Fruit fly (Drosophila melanogaster): Measurements from ENCODE around the gene Rca1.

Gene Rca1

dm6 chr2L:6819230-6820049 lies 32.7 kb upstream of the Rca1 start (continued):
- TF ChIP-seq Hmx (GFP tag; optimal IDR thresholded peaks at IDR 0.05) (no peak), CG10959 (GFP tag; IDR thresholded peaks at IDR 0.05) (no peak), H15 (GFP tag; IDR thresholded peaks at IDR 0.05) (no peak), CG7556 (GFP tag; optimal IDR thresholded peaks at IDR 0.05) (peak; percentile 28), CG12155 (GFP tag; optimal IDR thresholded peaks at IDR 0.05) (peak; percentile 19), Elba2 (GFP tag; optimal IDR thresholded peaks at IDR 0.05) (no peak), CG14050 (GFP tag; IDR thresholded peaks at IDR 0.05) (no peak), Mad (GFP tag; optimal IDR thresholded peaks at IDR 0.05) (no peak), MESR4 (GFP tag; optimal IDR thresholded peaks at IDR 0.05) (no peak), CG6175 (GFP tag; IDR thresholded peaks at IDR 0.05) (no peak), sc (optimal IDR thresholded peaks at IDR 0.05) (no peak), sc (GFP tag; optimal IDR thresholded peaks at IDR 0.05) (no peak), CG10565 (GFP tag; optimal IDR thresholded peaks at IDR 0.05) (no peak), NC2α (GFP tag; optimal IDR thresholded peaks at IDR 0.05) (no peak), MBD-R2 (GFP tag; IDR thresholded peaks at IDR 0.05) (no peak), Fer3 (tag; optimal IDR thresholded peaks at IDR 0.05) (no peak), ftz-f1 (GFP tag; optimal IDR thresholded peaks at IDR 0.05) (no peak), CG14441 (GFP tag; IDR thresholded peaks at IDR 0.05) (no peak), Rfx (GFP tag; IDR thresholded peaks at IDR 0.05) (no peak; the same call in 1 of the 2 replicates), CG17385 (GFP tag; optimal IDR thresholded peaks at IDR 0.05) (no peak), pita (GFP tag; optimal IDR thresholded peaks at IDR 0.05) (no peak), CG2875 (GFP tag; optimal IDR thresholded peaks at IDR 0.05) (no peak), Bdp1 (GFP tag; optimal IDR thresholded peaks at IDR 0.05) (no peak), D (optimal IDR thresholded peaks at IDR 0.05) (no peak), D (GFP tag; optimal IDR thresholded peaks at IDR 0.05) (peak; percentile 34), CG7786 (GFP tag; optimal IDR thresholded peaks at IDR 0.05) (no peak), danr (GFP tag; IDR thresholded peaks at IDR 0.05) (no peak), ac (GFP tag; optimal IDR thresholded peaks at IDR 0.05) (no peak), CG8359 (GFP tag; optimal IDR thresholded peaks at IDR 0.05; ENCODE audit: borderline replicate concordance) (no peak), Antp (GFP tag; optimal IDR thresholded peaks at IDR 0.05) (no peak), Optix (GFP tag; IDR thresholded peaks at IDR 0.05) (no peak), ttk (GFP tag; IDR thresholded peaks at IDR 0.05) (no peak), sug (tag; optimal IDR thresholded peaks at IDR 0.05) (peak; percentile 71), Nf-YC (tag; optimal IDR thresholded peaks at IDR 0.05) (no peak), CG3995 (GFP tag; optimal IDR thresholded peaks at IDR 0.05) (no peak), CG17328 (GFP tag; IDR thresholded peaks at IDR 0.05) (no peak), CG34224 (GFP tag; IDR thresholded peaks at IDR 0.05; ENCODE audit: partially characterized antibody) (no peak), CG10147 (GFP tag; optimal IDR thresholded peaks at IDR 0.05) (peak; percentile 18), CG11504 (tag; optimal IDR thresholded peaks at IDR 0.05) (peak; percentile 55), h (optimal IDR thresholded peaks at IDR 0.05) (no peak), gt (GFP tag; IDR thresholded peaks at IDR 0.05) (no peak), chif (GFP tag; optimal IDR thresholded peaks at IDR 0.05) (peak in 1 of 2 experiments; percentile 6), da (GFP tag; optimal IDR thresholded peaks at IDR 0.05) (no peak), z (GFP tag; IDR thresholded peaks at IDR 0.05) (no peak), Fer1 (GFP tag; optimal IDR thresholded peaks at IDR 0.05) (no peak), CHES-1-like (GFP tag; optimal IDR thresholded peaks at IDR 0.05) (no peak), tup (GFP tag; optimal IDR thresholded peaks at IDR 0.05) (no peak), salm (tag; optimal IDR thresholded peaks at IDR 0.05) (peak; percentile 83), klu (GFP tag; IDR thresholded peaks at IDR 0.05) (no peak), Trl (optimal IDR thresholded peaks at IDR 0.05) (no peak), Trl (GFP tag; optimal IDR thresholded peaks at IDR 0.05) (no peak), run (tag; optimal IDR thresholded peaks at IDR 0.05) (no peak)

Measured in whole organism, embryonic.